Worm (Caenorhabditis elegans) whole organism, L4 larva: ENCODE measurements around the gene Y119D3B.12.
A peak's percentile ranks its signal among the peaks of the same experiment; 100 is the strongest.

ENCODE experiments used
- D1046.2 ChIP-seq: fragments of 200-800 bp; sonication (Bioruptor generic); IDR thresholded peaks from 2 replicates; pipeline ENCODE4 v1.3.6; 2022; ENCODE audit warnings: missing genetic modification characterization, missing compliant biosample characterization
- F37D6.2 ChIP-seq: sonication (generic microtip); optimal IDR thresholded peaks from 2 replicates; lab custom pipeline; 2016; ENCODE audit warnings: mild to moderate bottlenecking, missing genetic modification characterization, missing compliant biosample characterization
- F44E2.7 ChIP-seq: fragments of 200-800 bp; sonication (Bioruptor generic); IDR thresholded peaks from 2 replicates; pipeline ENCODE4 v2.1.2; 2022; ENCODE audit warnings: missing genetic modification characterization, missing compliant biosample characterization
- Y75B8A.6 ChIP-seq: fragments of 200-800 bp; sonication (Bioruptor generic); IDR thresholded peaks from 2 replicates; pipeline ENCODE4 v1.3.6; 2022; ENCODE audit warnings: missing genetic modification reagents, missing genetic modification characterization, missing compliant biosample characterization
- ZK337.2 ChIP-seq: fragments of 200-800 bp; sonication (Bioruptor generic); IDR thresholded peaks from 2 replicates; pipeline ENCODE4 v1.3.6; 2022; ENCODE audit warnings: missing genetic modification reagents, missing genetic modification characterization, missing compliant biosample characterization
- ZK546.5 ChIP-seq, 2 experiments: sonication (generic microtip); optimal IDR thresholded peaks; 2 replicates each; lab custom pipeline; 2017; ENCODE audit warnings: missing biosample characterization in 2 of 2, missing genetic modification characterization in 2 of 2
- aha-1 ChIP-seq: fragments of 150-350 bp; peaks from one replicate; lab custom pipeline; 2014; ENCODE audit warnings: missing biosample characterization, missing genetic modification characterization
- arid-1 ChIP-seq: fragments of 200-800 bp; sonication (Bioruptor generic); conservative IDR thresholded peaks from 2 replicates; pipeline ENCODE4 v1.3.6; 2022; ENCODE audit warnings: missing genetic modification reagents, missing genetic modification characterization, missing compliant biosample characterization
- attf-4 ChIP-seq: sonication (generic microtip); optimal IDR thresholded peaks from 3 replicates; lab custom pipeline; 2017; ENCODE audit warnings: missing biosample characterization, missing genetic modification characterization
- ces-1 ChIP-seq: fragments of 150-350 bp; sonication (generic microtip); optimal IDR thresholded peaks from 4 replicates; lab custom pipeline; 2014; ENCODE audit warnings: missing biosample characterization, missing genetic modification reagents, missing genetic modification characterization
- daf-12 ChIP-seq: fragments of 150-350 bp; optimal IDR thresholded peaks from 2 replicates; lab custom pipeline; 2014; ENCODE audit warnings: missing biosample characterization, missing genetic modification reagents, missing genetic modification characterization
- daf-16 ChIP-seq, 3 experiments: sonication (generic microtip); optimal IDR thresholded peaks; 2 replicates each; lab custom pipeline; 2016 to 2017; ENCODE audit warnings: missing genetic modification characterization in 3 of 3, missing genetic modification reagents in 3 of 3, mild to moderate bottlenecking in 2 of 3, missing compliant biosample characterization in 2 of 3, missing biosample characterization in 1 of 3, moderate library complexity in 1 of 3
- daf-8 ChIP-seq: fragments of 200-800 bp; sonication (Bioruptor generic); IDR thresholded peaks from 2 replicates; pipeline ENCODE4 v1.3.6; 2022; ENCODE audit warnings: missing genetic modification characterization, missing compliant biosample characterization
- dmd-6 ChIP-seq: fragments of 200-800 bp; sonication (Bioruptor generic); IDR thresholded peaks from 2 replicates; pipeline ENCODE4 v1.3.6; 2022; ENCODE audit warnings: missing genetic modification reagents, missing genetic modification characterization, missing compliant biosample characterization
- dmd-8 ChIP-seq: fragments of 200-800 bp; sonication (Bioruptor generic); IDR thresholded peaks from 2 replicates; pipeline ENCODE4 v1.3.6; 2022; ENCODE audit warnings: missing genetic modification characterization, missing compliant biosample characterization
- dve-1 ChIP-seq: sonication (generic microtip); optimal IDR thresholded peaks from 2 replicates; lab custom pipeline; 2017; ENCODE audit warnings: antibody characterized with exemption, mild to moderate bottlenecking, missing genetic modification characterization, missing compliant biosample characterization; ENCODE audit not compliant: insufficient read depth
- hlh-11 ChIP-seq: fragments of 200-800 bp; sonication (Bioruptor generic); optimal IDR thresholded peaks from 2 replicates; lab custom pipeline; 2018; ENCODE audit warnings: mild to moderate bottlenecking, missing genetic modification characterization, missing compliant biosample characterization
- hlh-30 ChIP-seq: sonication (generic microtip); optimal IDR thresholded peaks from 2 replicates; lab custom pipeline; 2017; ENCODE audit warnings: antibody characterized with exemption, mild to moderate bottlenecking, missing genetic modification characterization, missing compliant biosample characterization; ENCODE audit not compliant: insufficient read depth
- jun-1 ChIP-seq: fragments of 150-350 bp; optimal IDR thresholded peaks from 2 replicates; lab custom pipeline; 2014; ENCODE audit warnings: missing biosample characterization, missing genetic modification reagents, missing genetic modification characterization
- lin-15B ChIP-seq: fragments of 150-350 bp; sonication (generic microtip); optimal IDR thresholded peaks from 3 replicates; lab custom pipeline; 2014; ENCODE audit warnings: missing biosample characterization, missing genetic modification characterization
- lin-29 ChIP-seq: fragments of 200-800 bp; sonication (Bioruptor generic); IDR thresholded peaks from 2 replicates; pipeline ENCODE4 v1.3.6; 2022; ENCODE audit warnings: missing genetic modification reagents, missing genetic modification characterization, missing compliant biosample characterization
- lsy-2 ChIP-seq, 2 experiments: fragments of 150-350 bp in 1 of 2; sonication (generic microtip) in 1 of 2; optimal IDR thresholded peaks; 2 replicates each; lab custom pipeline; 2014 to 2017; ENCODE audit warnings: missing biosample characterization in 2 of 2, missing genetic modification characterization in 2 of 2
- madf-5 ChIP-seq, 2 experiments: fragments of 200-800 bp; sonication (Bioruptor generic); IDR thresholded peaks; 2 replicates each; pipeline ENCODE4 v1.3.6; 2022; ENCODE audit warnings: missing compliant biosample characterization in 2 of 2, missing genetic modification characterization in 2 of 2
- mdl-1 ChIP-seq, 2 experiments: fragments of 150-350 bp in 1 of 2; sonication (generic microtip) in 1 of 2; optimal IDR thresholded peaks; 2 replicates each; lab custom pipeline; 2014 to 2017; ENCODE audit warnings: missing biosample characterization in 2 of 2, missing genetic modification characterization in 2 of 2
- mep-1 ChIP-seq: fragments of 150-350 bp; sonication (generic microtip); optimal IDR thresholded peaks from 3 replicates; lab custom pipeline; 2014; ENCODE audit warnings: missing biosample characterization, missing genetic modification characterization
- mes-2 ChIP-seq: sonication (generic microtip); optimal IDR thresholded peaks from 2 replicates; lab custom pipeline; 2016; ENCODE audit warnings: missing genotype, mild to moderate bottlenecking, missing genetic modification characterization, missing compliant biosample characterization; ENCODE audit not compliant: poor library complexity, severe bottlenecking
- mxl-3 ChIP-seq: fragments of 200-800 bp; sonication (Bioruptor generic); optimal IDR thresholded peaks from 2 replicates; lab custom pipeline; 2018; ENCODE audit warnings: mild to moderate bottlenecking, missing genetic modification characterization, missing compliant biosample characterization
- nhr-10 ChIP-seq: fragments of 150-350 bp; optimal IDR thresholded peaks from 2 replicates; lab custom pipeline; 2014; ENCODE audit warnings: missing biosample characterization, missing genetic modification characterization
- nhr-102 ChIP-seq: sonication (generic microtip); optimal IDR thresholded peaks from 2 replicates; lab custom pipeline; 2016; ENCODE audit warnings: mild to moderate bottlenecking, missing genetic modification characterization, moderate library complexity, missing compliant biosample characterization
- nhr-25 ChIP-seq: sonication (generic microtip); optimal IDR thresholded peaks from 2 replicates; lab custom pipeline; 2017; ENCODE audit warnings: missing genetic modification characterization, mild to moderate bottlenecking, missing compliant biosample characterization, antibody characterized with exemption, moderate library complexity, borderline replicate concordance; ENCODE audit not compliant: insufficient read depth
- nhr-42 ChIP-seq: fragments of 200-800 bp; sonication (Bioruptor generic); IDR thresholded peaks from 2 replicates; pipeline ENCODE4 v1.3.6; 2022; ENCODE audit warnings: missing genetic modification characterization, missing compliant biosample characterization
- nhr-77 ChIP-seq: fragments of 150-350 bp; optimal IDR thresholded peaks from 2 replicates; lab custom pipeline; 2014; ENCODE audit warnings: missing biosample characterization, missing genetic modification characterization
- pha-4 ChIP-seq, 2 experiments: fragments of 150-350 bp in 1 of 2; fragments of 200-800 bp in 1 of 2; sonication (Bioruptor generic) in 1 of 2; IDR thresholded peaks in 1 of 2; optimal IDR thresholded peaks in 1 of 2; 2 replicates each; pipeline versions ENCODE4 v1.3.6 to Lab custom; 2014 to 2022; ENCODE audit warnings: missing genetic modification characterization in 2 of 2, missing genetic modification reagents in 2 of 2, missing biosample characterization in 1 of 2, missing compliant biosample characterization in 1 of 2
- php-3 ChIP-seq: fragments of 200-800 bp; sonication (Bioruptor generic); IDR thresholded peaks from 2 replicates; pipeline ENCODE4 v1.3.6; 2022; ENCODE audit warnings: missing genetic modification reagents, missing genetic modification characterization, missing compliant biosample characterization
- pqm-1 ChIP-seq: sonication (generic microtip); optimal IDR thresholded peaks from 2 replicates; lab custom pipeline; 2017; ENCODE audit warnings: missing biosample characterization, missing genetic modification characterization
- sdz-12 ChIP-seq: fragments of 200-800 bp; sonication (Bioruptor generic); optimal IDR thresholded peaks from 2 replicates; lab custom pipeline; 2018; ENCODE audit warnings: mild to moderate bottlenecking, missing genetic modification characterization, missing compliant biosample characterization
- snpc-4 ChIP-seq: fragments of 150-350 bp; optimal IDR thresholded peaks from 2 replicates; lab custom pipeline; 2014; ENCODE audit warnings: missing biosample characterization, missing genetic modification characterization
- spr-3 ChIP-seq: fragments of 200-800 bp; sonication (Bioruptor generic); optimal IDR thresholded peaks from 2 replicates; lab custom pipeline; 2018; ENCODE audit warnings: mild to moderate bottlenecking, missing genetic modification characterization, missing compliant biosample characterization
- unc-39 ChIP-seq: sonication (generic microtip); optimal IDR thresholded peaks from 2 replicates; lab custom pipeline; 2017; ENCODE audit warnings: missing biosample characterization, missing genetic modification characterization
- vab-7 ChIP-seq: fragments of 200-800 bp; sonication (Bioruptor generic); IDR thresholded peaks from 2 replicates; pipeline ENCODE4 v1.3.6; 2022; ENCODE audit warnings: missing genetic modification reagents, missing genetic modification characterization, missing compliant biosample characterization
- zfp-3 ChIP-seq: fragments of 200-800 bp; sonication (Bioruptor generic); conservative IDR thresholded peaks from 2 replicates; pipeline ENCODE4 v1.3.6; 2022; ENCODE audit warnings: missing genetic modification reagents, missing genetic modification characterization, missing compliant biosample characterization
- zip-2 ChIP-seq: fragments of 150-350 bp; optimal IDR thresholded peaks from 2 replicates; lab custom pipeline; 2014; ENCODE audit warnings: missing biosample characterization, missing genetic modification characterization
- ztf-7 ChIP-seq: fragments of 150-350 bp; optimal IDR thresholded peaks from 2 replicates; lab custom pipeline; 2014; ENCODE audit warnings: missing biosample characterization, missing genetic modification characterization

The Y119D3B.12 gene

DNA sequence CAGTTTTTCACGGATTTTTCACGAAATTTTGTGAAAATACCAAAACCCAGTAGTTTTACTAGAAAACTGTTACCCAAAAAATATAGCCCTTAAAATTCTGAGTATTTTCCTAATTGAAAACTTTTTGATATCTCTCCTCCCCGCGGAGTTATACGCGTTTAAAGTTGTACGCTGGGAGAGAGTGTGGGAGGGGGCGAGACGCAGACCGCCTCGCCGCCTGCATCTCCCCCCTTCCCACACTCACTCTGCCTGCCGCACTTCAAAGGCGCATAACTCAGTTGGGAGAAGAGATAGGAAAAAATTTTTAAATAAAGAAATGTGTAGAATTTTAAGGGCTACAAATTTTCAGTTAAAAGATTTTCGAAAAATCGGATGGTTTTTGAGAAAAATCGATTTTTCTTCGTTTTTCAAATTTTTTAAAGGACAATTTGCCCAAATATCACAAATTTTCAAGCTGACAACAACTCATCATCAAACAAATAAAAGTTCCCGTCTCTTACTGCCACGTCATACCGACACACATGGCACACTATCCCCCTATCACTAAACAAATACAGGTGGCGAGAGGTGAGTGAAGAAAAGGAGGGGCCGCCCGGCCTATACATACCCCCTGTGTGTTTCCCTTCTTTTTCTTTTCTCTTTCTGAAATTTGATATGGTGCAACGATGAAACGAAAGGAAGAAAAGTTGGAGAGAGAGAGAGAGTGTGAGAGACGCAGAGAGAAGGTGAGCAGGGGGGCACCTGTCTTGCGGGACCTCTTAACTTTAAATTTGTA lies 21.2 kb downstream of the Y119D3B.12 start (continued):
- peak in 1 of 2 experiments; percentile 42 for TF ChIP-seq mdl-1 (tag; optimal IDR thresholded peaks at IDR 0.05; lab: Kevin White, UChicago)
- TF ChIP-seq dmd-8 (GFP tag; lab: Robert Waterston, UW) = no peak
- no peak for TF ChIP-seq vab-7 (GFP tag; lab: Robert Waterston, UW)
- TF ChIP-seq daf-16 (GFP tag; optimal IDR thresholded peaks at IDR 0.05; lab: Kevin White, UChicago) = no peak
- peak; percentile 50 for TF ChIP-seq daf-16 (tag; optimal IDR thresholded peaks at IDR 0.05; lab: Kevin White, UChicago)
- no peak for TF ChIP-seq madf-5 (GFP tag; IDR thresholded peaks at IDR 0.05; lab: Robert Waterston, UW)
- TF ChIP-seq lsy-2 (tag; optimal IDR thresholded peaks at IDR 0.05; lab: Kevin White, UChicago) = peak in 1 of 2 experiments; percentile 31
- peak; percentile 46 for TF ChIP-seq mep-1 (tag; lab: Kevin White, UChicago)
- TF ChIP-seq hlh-11 (tag; lab: Kevin White, UChicago) = peak; percentile 54
- TF ChIP-seq Y75B8A.6 = no peak
- TF ChIP-seq ztf-7 (tag; lab: Kevin White, UChicago) = no peak
- no peak for TF ChIP-seq F44E2.7 (GFP tag; lab: Robert Waterston, UW)
- TF ChIP-seq php-3 = no peak
- TF ChIP-seq unc-39 (tag; lab: Kevin White, UChicago) = no peak
- no peak for TF ChIP-seq F37D6.2 (tag; lab: Kevin White, UChicago)
- no peak for TF ChIP-seq D1046.2
- TF ChIP-seq dmd-6 (GFP tag; lab: Robert Waterston, UW) = no peak
- no peak for TF ChIP-seq jun-1 (tag; lab: Kevin White, UChicago)
- no peak for TF ChIP-seq lin-15B (tag; lab: Kevin White, UChicago)
- peak; percentile 47 for TF ChIP-seq dve-1 (tag; lab: Kevin White, UChicago)
- TF ChIP-seq lin-29 = no peak
- TF ChIP-seq zip-2 (tag; lab: Kevin White, UChicago) = no peak
- TF ChIP-seq hlh-30 (tag; lab: Kevin White, UChicago) = peak; percentile 4
- TF ChIP-seq pqm-1 (tag; lab: Kevin White, UChicago) = peak; percentile 32
- TF ChIP-seq mes-2 (tag; lab: Kevin White, UChicago) = peak; percentile 69
- TF ChIP-seq spr-3 (GFP tag; lab: Kevin White, UChicago) = no peak
- TF ChIP-seq snpc-4 (tag; lab: Kevin White, UChicago) = no peak
- no peak for TF ChIP-seq arid-1 (GFP tag; lab: Robert Waterston, UW)
- no peak for TF ChIP-seq sdz-12 (GFP tag; lab: Kevin White, UChicago)
- peak; percentile 41 for TF ChIP-seq nhr-77 (tag; lab: Kevin White, UChicago)
- peak; percentile 48 for TF ChIP-seq mxl-3 (GFP tag; lab: Kevin White, UChicago)
- no peak for TF ChIP-seq ces-1 (GFP tag; lab: Kevin White, UChicago)
- TF ChIP-seq daf-12 (tag; lab: Kevin White, UChicago) = no peak
- TF ChIP-seq nhr-10 (tag; lab: Kevin White, UChicago) = no peak
- no peak for TF ChIP-seq ZK546.5 (tag; optimal IDR thresholded peaks at IDR 0.05; lab: Kevin White, UChicago)
- no peak for TF ChIP-seq nhr-42 (GFP tag; lab: Robert Waterston, UW)
- TF ChIP-seq aha-1 = peak; percentile 83
- peak; percentile 32; the same call in 1 of the 2 replicates for TF ChIP-seq pha-4 (GFP tag; IDR thresholded peaks at IDR 0.05; lab: Robert Waterston, UW)
- peak; percentile 97 for TF ChIP-seq pha-4 (tag; optimal IDR thresholded peaks at IDR 0.05; lab: Kevin White, UChicago)
- no peak for TF ChIP-seq zfp-3 (GFP tag; lab: Robert Waterston, UW)
- TF ChIP-seq nhr-25 (tag; lab: Kevin White, UChicago) = no peak
- no peak for TF ChIP-seq daf-8 (GFP tag; lab: Robert Waterston, UW)
- TF ChIP-seq nhr-102 (tag; lab: Kevin White, UChicago) = no peak
- TF ChIP-seq ZK337.2 (GFP tag; lab: Robert Waterston, UW) = no peak
- TF ChIP-seq attf-4 (tag; lab: Kevin White, UChicago) = no peak
